Fruit fly (Drosophila melanogaster): Measurements from ENCODE around the gene Nufip.

Gene Nufip

dm6 chr3L:18768788-18769707 is 20.9 kb upstream of the Nufip start (continued):
- TF ChIP-seq HHEX (GFP tag; optimal IDR thresholded peaks at IDR 0.05) = peak; percentile 65
- no peak for TF ChIP-seq pzg (GFP tag; optimal IDR thresholded peaks at IDR 0.05)
- peak; percentile 40 for TF ChIP-seq en (GFP tag; optimal IDR thresholded peaks at IDR 0.05)
- peak; percentile 16 for TF ChIP-seq CG33213 (GFP tag; optimal IDR thresholded peaks at IDR 0.05)
- TF ChIP-seq Meics (GFP tag; optimal IDR thresholded peaks at IDR 0.05) = peak; percentile 81
- TF ChIP-seq zfh1 (GFP tag; IDR thresholded peaks at IDR 0.05) = peak; percentile 67; the same call in 2 of the 3 replicates
- TF ChIP-seq usp (GFP tag; optimal IDR thresholded peaks at IDR 0.05) = no peak
- peak; percentile 62 for TF ChIP-seq BtbVII (GFP tag; optimal IDR thresholded peaks at IDR 0.05)
- no peak for TF ChIP-seq CG7963 (GFP tag; IDR thresholded peaks at IDR 0.05; ENCODE audit: partially characterized antibody)
- no peak for TF ChIP-seq Stat92E (GFP tag; optimal IDR thresholded peaks at IDR 0.05)
- peak; percentile 90 for TF ChIP-seq Oli (tag; optimal IDR thresholded peaks at IDR 0.05)
- TF ChIP-seq CG4404 (GFP tag; IDR thresholded peaks at IDR 0.05) = no peak
- peak; percentile 66 for TF ChIP-seq CG2712 (tag; optimal IDR thresholded peaks at IDR 0.05)
- TF ChIP-seq Xbp1 (GFP tag; optimal IDR thresholded peaks at IDR 0.05) = peak; percentile 75
- peak; percentile 40; the same call in 1 of the 3 replicates for TF ChIP-seq ci (GFP tag; IDR thresholded peaks at IDR 0.05)
- peak; percentile 90 for TF ChIP-seq CG11504 (tag; optimal IDR thresholded peaks at IDR 0.05)
- TF ChIP-seq CG16863 (GFP tag; optimal IDR thresholded peaks at IDR 0.05) = peak; percentile 38
- peak; percentile 30 for TF ChIP-seq sd (tag; optimal IDR thresholded peaks at IDR 0.05)
- peak; percentile 22 for TF ChIP-seq Six4 (GFP tag; optimal IDR thresholded peaks at IDR 0.05)
- TF ChIP-seq CG10543 (GFP tag; optimal IDR thresholded peaks at IDR 0.05) = peak; percentile 24
- peak; percentile 41 for TF ChIP-seq CG5245 (GFP tag; optimal IDR thresholded peaks at IDR 0.05)
- no peak for TF ChIP-seq btn (GFP tag; optimal IDR thresholded peaks at IDR 0.05)
- peak; percentile 69 for TF ChIP-seq CG15011 (GFP tag; optimal IDR thresholded peaks at IDR 0.05)
- TF ChIP-seq CG6654 (GFP tag; optimal IDR thresholded peaks at IDR 0.05) = no peak
- peak; percentile 38 for TF ChIP-seq CG3407 (GFP tag; optimal IDR thresholded peaks at IDR 0.05)
- peak; percentile 57 for TF ChIP-seq Bteb2 (GFP tag; optimal IDR thresholded peaks at IDR 0.05)
- peak; percentile 85 for TF ChIP-seq CG11695 (GFP tag; IDR thresholded peaks at IDR 0.05)
- TF ChIP-seq MTF-1 (GFP tag; optimal IDR thresholded peaks at IDR 0.05; ENCODE audit: borderline replicate concordance) = peak; percentile 9
- TF ChIP-seq trh (GFP tag; optimal IDR thresholded peaks at IDR 0.05) = no peak
- TF ChIP-seq Hmr (GFP tag; optimal IDR thresholded peaks at IDR 0.05) = peak; percentile 75
- peak; percentile 40 for TF ChIP-seq pho (GFP tag; optimal IDR thresholded peaks at IDR 0.05)
- TF ChIP-seq stc (GFP tag; IDR thresholded peaks at IDR 0.05) = peak; percentile 80
- TF ChIP-seq dati (GFP tag; IDR thresholded peaks at IDR 0.05) = no peak
- TF ChIP-seq p53 (GFP tag; optimal IDR thresholded peaks at IDR 0.05) = no peak
- no peak for TF ChIP-seq gfzf (GFP tag; optimal IDR thresholded peaks at IDR 0.05)
- peak; percentile 54 for TF ChIP-seq E2f2 (GFP tag; IDR thresholded peaks at IDR 0.05)
- TF ChIP-seq CG5180 (GFP tag; optimal IDR thresholded peaks at IDR 0.05) = peak; percentile 74
- peak; percentile 78 for TF ChIP-seq CG1233 (GFP tag; optimal IDR thresholded peaks at IDR 0.05)
- TF ChIP-seq HLH3B (GFP tag; IDR thresholded peaks at IDR 0.05) = peak; percentile 68
- no peak for TF ChIP-seq lov (optimal IDR thresholded peaks at IDR 0.05)
- TF ChIP-seq lov (GFP tag; IDR thresholded peaks at IDR 0.05) = no peak
- peak; percentile 52 for TF ChIP-seq CG11247 (GFP tag; IDR thresholded peaks at IDR 0.05)
- TF ChIP-seq CG9817 (tag; optimal IDR thresholded peaks at IDR 0.05) = peak; percentile 64
- TF ChIP-seq her (GFP tag; optimal IDR thresholded peaks at IDR 0.05) = peak; percentile 26
- TF ChIP-seq pum (GFP tag; optimal IDR thresholded peaks at IDR 0.05) = peak; percentile 58
- peak; percentile 80 for TF ChIP-seq nau (GFP tag; optimal IDR thresholded peaks at IDR 0.05)
- no peak for TF ChIP-seq CG4328 (GFP tag; optimal IDR thresholded peaks at IDR 0.05)
- TF ChIP-seq sug (tag; optimal IDR thresholded peaks at IDR 0.05) = peak; percentile 44
- TF ChIP-seq Side (GFP tag; optimal IDR thresholded peaks at IDR 0.05) = peak; percentile 40

Data from whole organism, embryonic.